Worm (Caenorhabditis elegans) whole organism, L4 larva: ENCODE measurements around the gene R144.10.

ENCODE experiments used
- R02D3.7 ChIP-seq: fragments of 150-350 bp; sonication (generic microtip); optimal IDR thresholded peaks from 3 replicates; lab custom pipeline; 2014; ENCODE audit warnings: missing biosample characterization, missing genetic modification characterization
- daf-12 ChIP-seq: fragments of 150-350 bp; optimal IDR thresholded peaks from 2 replicates; lab custom pipeline; 2014; ENCODE audit warnings: missing biosample characterization, missing genetic modification reagents, missing genetic modification characterization
- nhr-237 ChIP-seq: sonication (generic microtip); optimal IDR thresholded peaks from 2 replicates; lab custom pipeline; 2017; ENCODE audit warnings: missing biosample characterization, missing genetic modification characterization

- TF ChIP-seq nhr-237: no peak
- no peak for TF ChIP-seq daf-12 (tag; lab: Kevin White, UChicago)
- TF ChIP-seq R02D3.7: no peak
Observed at ce11 chrIII:5013915-5014346, 11.8 kb upstream of the R144.10 start.
